Fruit fly (Drosophila melanogaster) whole organism, pupa: ENCODE data around the gene parvin.

Source experiments
- CG10348 ChIP-seq: fragments of 200-800 bp; sonication (Bioruptor generic); IDR thresholded peaks from 2 replicates; pipeline ENCODE4 v1.3.6; 2022; ENCODE audit warnings: missing biosample characterization, missing genetic modification characterization
- CG12605 ChIP-seq: fragments of 200-800 bp; sonication (Bioruptor generic); IDR thresholded peaks from 2 replicates; pipeline ENCODE4 v1.3.6; 2022; ENCODE audit warnings: missing biosample characterization, missing genetic modification characterization
- CG13204 ChIP-seq: fragments of 200-800 bp; sonication (Bioruptor generic); optimal IDR thresholded peaks from 2 replicates; lab custom pipeline; 2018; ENCODE audit warnings: missing biosample characterization, mild to moderate bottlenecking, missing genetic modification characterization, moderate library complexity
- CG14655 ChIP-seq: fragments of 200-800 bp; sonication (Bioruptor generic); optimal IDR thresholded peaks from 3 replicates; lab custom pipeline; 2017; ENCODE audit warnings: mild to moderate bottlenecking, missing biosample characterization, missing genetic modification reagents, missing genetic modification characterization
- CG15710 ChIP-seq: fragments of 200-800 bp; sonication (Bioruptor generic); optimal IDR thresholded peaks from 2 replicates; lab custom pipeline; 2018; ENCODE audit warnings: missing biosample characterization, mild to moderate bottlenecking, missing genetic modification characterization, moderate library complexity
- CG17806 ChIP-seq: fragments of 200-800 bp; sonication (Bioruptor generic); optimal IDR thresholded peaks from 2 replicates; lab custom pipeline; 2018; ENCODE audit warnings: missing biosample characterization, mild to moderate bottlenecking, missing genetic modification characterization, moderate library complexity
- CG32121 ChIP-seq: fragments of 200-800 bp; sonication (Bioruptor generic); IDR thresholded peaks from 2 replicates; pipeline ENCODE4 v1.3.6; 2022; ENCODE audit warnings: missing biosample characterization, missing genetic modification characterization
- CG34367 ChIP-seq: fragments of 200-800 bp; sonication (Bioruptor generic); optimal IDR thresholded peaks from 2 replicates; lab custom pipeline; 2018; ENCODE audit warnings: missing biosample characterization, mild to moderate bottlenecking, missing genetic modification characterization
- CG4496 ChIP-seq: fragments of 200-800 bp; sonication (Bioruptor generic); IDR thresholded peaks from 3 replicates; pipeline ENCODE4 v1.3.6; 2022; ENCODE audit warnings: missing biosample characterization, missing genetic modification characterization
- CG8159 ChIP-seq: fragments of 200-800 bp; sonication (Bioruptor generic); optimal IDR thresholded peaks from 3 replicates; lab custom pipeline; 2018; ENCODE audit warnings: missing biosample characterization, mild to moderate bottlenecking, missing genetic modification characterization, moderate library complexity
- CG8301 ChIP-seq: fragments of 200-800 bp; sonication (Bioruptor generic); optimal IDR thresholded peaks from 2 replicates; lab custom pipeline; 2018; ENCODE audit warnings: missing biosample characterization, mild to moderate bottlenecking, missing genetic modification characterization
- CG9948 ChIP-seq: fragments of 200-800 bp; sonication (Bioruptor generic); optimal IDR thresholded peaks from 2 replicates; lab custom pipeline; 2018; ENCODE audit warnings: missing biosample characterization, mild to moderate bottlenecking, missing genetic modification characterization, moderate library complexity
- D1 ChIP-seq: fragments of 200-800 bp; sonication (Bioruptor generic); optimal IDR thresholded peaks from 2 replicates; lab custom pipeline; 2018; ENCODE audit warnings: missing biosample characterization, mild to moderate bottlenecking, missing genetic modification characterization, moderate library complexity
- EcR ChIP-seq: fragments of 200-800 bp; sonication (Bioruptor generic); optimal IDR thresholded peaks from 3 replicates; lab custom pipeline; 2019; ENCODE audit warnings: missing biosample characterization, missing genetic modification characterization, mild to moderate bottlenecking, moderate library complexity, missing genetic modification reagents
- Ets98B ChIP-seq: fragments of 200-800 bp; sonication (Bioruptor generic); IDR thresholded peaks from 2 replicates; pipeline ENCODE4 v1.3.6; 2022; ENCODE audit warnings: missing biosample characterization, missing genetic modification characterization
- Pif1A ChIP-seq: fragments of 200-800 bp; sonication (Bioruptor generic); optimal IDR thresholded peaks from 3 replicates; lab custom pipeline; 2016; ENCODE audit warnings: missing biosample characterization, missing genetic modification characterization
- Pif1B ChIP-seq: fragments of 200-800 bp; sonication (Bioruptor generic); optimal IDR thresholded peaks from 3 replicates; lab custom pipeline; 2016; ENCODE audit warnings: missing biosample characterization, missing genetic modification characterization
- Snoo ChIP-seq: fragments of 200-800 bp; sonication (Bioruptor generic); optimal IDR thresholded peaks from 3 replicates; lab custom pipeline; 2017; ENCODE audit warnings: missing biosample characterization, mild to moderate bottlenecking, missing genetic modification characterization, inconsistent platforms
- fd96Ca ChIP-seq: fragments of 200-800 bp; sonication (Bioruptor generic); IDR thresholded peaks from 3 replicates; pipeline ENCODE4 v1.3.6; 2022; ENCODE audit warnings: missing biosample characterization, missing genetic modification characterization
- gl ChIP-seq: fragments of 200-800 bp; sonication (Bioruptor generic); optimal IDR thresholded peaks from 2 replicates; lab custom pipeline; 2018; ENCODE audit warnings: missing biosample characterization, mild to moderate bottlenecking, missing genetic modification characterization
- rn ChIP-seq: fragments of 200-800 bp; sonication (Bioruptor generic); IDR thresholded peaks from 2 replicates; pipeline ENCODE4 v1.3.6; 2022; ENCODE audit warnings: missing biosample characterization, missing genetic modification characterization

The parvin gene

DNA sequence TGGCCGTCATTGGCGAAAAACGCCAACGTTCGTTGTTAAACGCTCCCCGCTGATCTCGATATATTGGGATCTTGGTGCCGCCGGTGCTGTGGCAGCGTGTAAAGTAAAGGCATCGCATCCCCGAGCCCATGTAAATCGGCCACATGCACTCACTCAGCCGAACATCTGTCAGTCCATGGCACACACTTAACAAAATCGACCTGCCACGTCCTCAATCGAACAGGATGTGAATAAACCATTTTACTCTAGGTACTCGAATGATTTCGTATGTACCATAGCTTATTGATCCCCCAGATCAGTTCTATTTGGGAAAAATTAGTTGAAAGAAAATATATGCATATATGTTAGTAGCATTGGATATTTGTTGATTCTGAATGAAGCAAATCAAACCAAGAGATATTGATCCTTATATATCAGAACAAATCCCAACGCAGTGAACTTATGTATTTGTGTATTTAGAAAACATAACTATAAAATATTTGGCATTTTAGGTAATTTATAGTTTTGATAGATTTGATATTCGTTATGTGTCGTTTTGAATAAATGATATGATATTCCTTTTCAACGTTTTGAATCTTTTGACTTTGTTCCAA is 29.4 kb upstream of the parvin start:
- TF ChIP-seq Ets98B (GFP tag; lab: Robert Waterston, UW) (no peak), CG8159 (no peak), Snoo (tag; lab: Kevin White, UChicago) (no peak), gl (tag; lab: Kevin White, UChicago) (no peak), CG34367 (no peak), CG14655 (GFP tag; lab: Kevin White, UChicago) (no peak), CG15710 (no peak), rn (GFP tag; lab: Robert Waterston, UW) (no peak), Pif1A (no peak), CG10348 (GFP tag; lab: Robert Waterston, UW) (no peak), CG12605 (no peak)

DNA sequence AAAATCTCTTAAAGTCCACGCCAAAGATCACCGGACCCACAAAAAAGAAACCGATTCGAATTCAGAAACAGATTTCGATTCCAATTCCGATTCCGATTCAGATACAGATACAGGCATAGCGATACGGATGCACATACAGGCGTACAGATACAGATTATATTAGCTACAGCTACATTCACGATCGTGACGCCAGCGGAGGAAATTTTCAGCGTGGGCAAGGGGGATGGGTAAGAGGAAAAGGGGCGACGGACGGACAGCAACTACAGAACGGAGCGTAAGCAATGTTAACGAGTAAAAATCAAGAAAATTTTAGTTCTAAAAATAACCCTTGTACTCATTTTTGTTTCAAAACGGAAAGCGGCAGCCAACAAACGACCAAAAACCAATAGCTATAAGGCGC is 28.8 kb upstream of the parvin start:
- no peak for TF ChIP-seq CG10348 (GFP tag; lab: Robert Waterston, UW)
- no peak for TF ChIP-seq Pif1B
- TF ChIP-seq CG32121 (GFP tag; lab: Robert Waterston, UW): no peak
- no peak for TF ChIP-seq CG34367
- no peak for TF ChIP-seq D1 (tag; lab: Kevin White, UChicago)
- TF ChIP-seq rn (GFP tag; lab: Robert Waterston, UW): no peak

dm6 chrX:19717988-19718973 is 27.6 kb upstream of the parvin start, which contains the start of gene CG12531:
Gene CG12531 (plus strand): TSS chrX:19718923.
- 0 out of 2 replicates have a peak, but pooled peaks have one; percentile 27 for TF ChIP-seq CG12605
- TF ChIP-seq CG32121 (GFP tag; lab: Robert Waterston, UW): no peak

DNA sequence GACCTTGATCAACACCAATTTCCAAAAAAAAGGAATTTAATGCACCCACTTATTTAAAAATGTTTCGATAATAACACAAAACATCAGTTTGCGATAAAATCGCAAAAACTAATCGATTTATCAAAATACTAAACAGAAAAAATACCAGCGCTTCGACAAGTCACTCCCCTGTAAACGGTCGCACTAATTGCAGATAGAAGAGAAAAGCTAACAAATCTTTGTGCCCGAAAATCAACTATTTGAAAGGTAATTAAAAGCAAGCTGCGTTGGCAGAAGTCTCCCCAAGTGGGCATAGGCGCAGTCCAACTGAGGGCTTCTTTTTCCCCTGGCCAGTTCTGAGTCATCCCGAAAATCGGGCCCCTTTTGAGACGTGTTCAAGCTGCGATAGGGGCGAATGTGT is 15.0 kb upstream of the parvin start, which contains the start of gene AP-1-2beta:
Gene AP-1-2beta, plus strand, starts transcription at position 161 of the 400 bp plus-strand sequence.
- TF ChIP-seq Snoo (tag; lab: Kevin White, UChicago): no peak
- no peak for TF ChIP-seq fd96Ca (GFP tag; lab: Robert Waterston, UW)
- TF ChIP-seq CG14655 (GFP tag; lab: Kevin White, UChicago): no peak
- TF ChIP-seq CG8159: no peak
- no peak for TF ChIP-seq rn (GFP tag; lab: Robert Waterston, UW)
- no peak for TF ChIP-seq CG12605
- TF ChIP-seq Pif1A: no peak
- no peak for TF ChIP-seq gl (tag; lab: Kevin White, UChicago)
- no peak for TF ChIP-seq CG8301 (tag; lab: Kevin White, UChicago)
- no peak for TF ChIP-seq CG34367
- TF ChIP-seq Pif1B: no peak
- TF ChIP-seq CG32121 (GFP tag; lab: Robert Waterston, UW): no peak

- TF ChIP-seq CG12605 (no peak), Pif1B (no peak), CG10348 (GFP tag; lab: Robert Waterston, UW) (no peak), EcR (GFP tag; lab: Kevin White, UChicago) (no peak), Snoo (tag; lab: Kevin White, UChicago) (no peak), D1 (tag; lab: Kevin White, UChicago) (no peak), rn (GFP tag; lab: Robert Waterston, UW) (no peak), CG8301 (tag; lab: Kevin White, UChicago) (no peak), CG9948 (tag; lab: Kevin White, UChicago) (no peak), CG15710 (no peak), Ets98B (GFP tag; lab: Robert Waterston, UW) (no peak), CG13204 (GFP tag; lab: Kevin White, UChicago) (no peak)
Observed at dm6 chrX:19735270-19735669, 10.6 kb upstream of the parvin start, which contains the start of gene CG14234. Gene CG14234 (plus strand): TSS chrX:19735570.

DNA sequence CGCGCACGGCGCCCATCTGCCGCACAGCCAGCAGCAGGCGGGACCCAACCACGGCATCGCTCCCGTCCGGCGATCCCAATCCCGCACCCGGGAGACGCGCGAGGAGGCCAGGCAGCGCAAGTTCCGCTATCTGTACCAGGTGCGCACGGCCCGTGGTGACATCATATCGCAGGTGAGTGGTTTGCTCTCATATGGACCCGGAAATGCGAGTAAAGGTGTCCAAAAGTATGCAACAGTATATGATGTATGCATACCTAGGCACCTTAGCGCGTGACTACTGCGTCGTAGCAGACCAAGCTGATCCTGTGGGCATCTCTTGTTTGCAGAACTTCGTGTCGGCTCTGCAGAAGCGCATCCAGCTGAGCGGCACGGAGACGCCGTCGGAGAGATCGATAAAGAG is 8.0 kb upstream of the parvin start:
- TF ChIP-seq CG32121 (GFP tag; lab: Robert Waterston, UW) (no peak), Pif1A (no peak)

- TF ChIP-seq CG14655 (GFP tag; lab: Kevin White, UChicago): no peak
- TF ChIP-seq CG32121 (GFP tag; lab: Robert Waterston, UW): no peak
- no peak for TF ChIP-seq D1 (tag; lab: Kevin White, UChicago)
- no peak for TF ChIP-seq rn (GFP tag; lab: Robert Waterston, UW)
- peak; percentile 21; the same call in 1 of the 3 replicates for TF ChIP-seq CG4496
- TF ChIP-seq Pif1A: no peak
- TF ChIP-seq Ets98B (GFP tag; lab: Robert Waterston, UW): peak; percentile 46; the same call in 1 of the 2 replicates
- TF ChIP-seq CG12605: peak; percentile 38; the same call in 1 of the 2 replicates
- peak; percentile 37 for TF ChIP-seq Snoo (tag; lab: Kevin White, UChicago)
- no peak for TF ChIP-seq CG9948 (tag; lab: Kevin White, UChicago)
- TF ChIP-seq CG17806 (tag; lab: Kevin White, UChicago): peak; percentile 11
- peak; percentile 25 for TF ChIP-seq CG15710
- peak; percentile 22 for TF ChIP-seq EcR (GFP tag; lab: Kevin White, UChicago)
- TF ChIP-seq gl (tag; lab: Kevin White, UChicago): peak; percentile 7
- no peak for TF ChIP-seq Pif1B
- TF ChIP-seq CG13204 (GFP tag; lab: Kevin White, UChicago): no peak
- peak; percentile 68 for TF ChIP-seq fd96Ca (GFP tag; lab: Robert Waterston, UW)
- peak; percentile 25 for TF ChIP-seq CG8159
- TF ChIP-seq, all 21 proteins: peak for 10
Observed at dm6 chrX:19744003-19744488, 1.8 kb upstream of the parvin start, which contains the start of the genes CG18809, COX6B, CG33932 and Rpp20. Gene CG18809 (minus strand): TSS chrX:19744335. Gene COX6B (minus strand): TSS chrX:19744335. Gene CG33932 (plus strand): TSS chrX:19744431. Gene Rpp20 (plus strand): TSS chrX:19744431.
